Worm (Caenorhabditis elegans) whole organism, L4 larva: ENCODE data around the gene T22C8.6.

Experiments
- D1046.2 ChIP-seq: fragments of 200-800 bp; sonication (Bioruptor generic); IDR thresholded peaks from 2 replicates; pipeline ENCODE4 v1.3.6; 2022; ENCODE audit warnings: missing genetic modification characterization, missing compliant biosample characterization
- F26F4.8 ChIP-seq: fragments of 200-800 bp; sonication (Bioruptor generic); conservative IDR thresholded peaks from 2 replicates; pipeline ENCODE4 v1.3.6; 2022; ENCODE audit warnings: missing genetic modification characterization, missing compliant biosample characterization
- F37D6.2 ChIP-seq: sonication (generic microtip); optimal IDR thresholded peaks from 2 replicates; lab custom pipeline; 2016; ENCODE audit warnings: mild to moderate bottlenecking, missing genetic modification characterization, missing compliant biosample characterization
- F44E2.7 ChIP-seq: fragments of 200-800 bp; sonication (Bioruptor generic); IDR thresholded peaks from 2 replicates; pipeline ENCODE4 v2.1.2; 2022; ENCODE audit warnings: missing genetic modification characterization, missing compliant biosample characterization
- Y48G9A.11 ChIP-seq: fragments of 200-800 bp; sonication (Bioruptor generic); IDR thresholded peaks from 2 replicates; pipeline ENCODE4 v1.3.6; 2022; ENCODE audit warnings: missing genetic modification reagents, missing genetic modification characterization, missing compliant biosample characterization
- Y75B8A.6 ChIP-seq: fragments of 200-800 bp; sonication (Bioruptor generic); IDR thresholded peaks from 2 replicates; pipeline ENCODE4 v1.3.6; 2022; ENCODE audit warnings: missing genetic modification reagents, missing genetic modification characterization, missing compliant biosample characterization
- ZK337.2 ChIP-seq: fragments of 200-800 bp; sonication (Bioruptor generic); IDR thresholded peaks from 2 replicates; pipeline ENCODE4 v1.3.6; 2022; ENCODE audit warnings: missing genetic modification reagents, missing genetic modification characterization, missing compliant biosample characterization
- aha-1 ChIP-seq: fragments of 150-350 bp; peaks from one replicate; lab custom pipeline; 2014; ENCODE audit warnings: missing biosample characterization, missing genetic modification characterization
- ceh-32 ChIP-seq: sonication (generic microtip); optimal IDR thresholded peaks from 2 replicates; lab custom pipeline; 2016; ENCODE audit warnings: mild to moderate bottlenecking, missing genetic modification characterization, missing compliant biosample characterization; ENCODE audit not compliant: poor library complexity
- ceh-44 ChIP-seq: fragments of 200-800 bp; sonication (Bioruptor generic); IDR thresholded peaks from 2 replicates; pipeline ENCODE4 v1.3.6; 2022; ENCODE audit warnings: missing genetic modification reagents, missing genetic modification characterization, missing compliant biosample characterization
- ceh-82 ChIP-seq: sonication (generic microtip); optimal IDR thresholded peaks from 2 replicates; lab custom pipeline; 2017; ENCODE audit warnings: missing biosample characterization, missing genetic modification characterization
- ces-1 ChIP-seq: fragments of 150-350 bp; sonication (generic microtip); optimal IDR thresholded peaks from 4 replicates; lab custom pipeline; 2014; ENCODE audit warnings: missing biosample characterization, missing genetic modification reagents, missing genetic modification characterization
- cey-2 ChIP-seq: sonication (generic microtip); optimal IDR thresholded peaks from 3 replicates; lab custom pipeline; 2017; ENCODE audit warnings: missing genetic modification characterization, mild to moderate bottlenecking, missing compliant biosample characterization, antibody characterized with exemption, borderline replicate concordance; ENCODE audit not compliant: insufficient read depth
- daf-12 ChIP-seq: fragments of 150-350 bp; optimal IDR thresholded peaks from 2 replicates; lab custom pipeline; 2014; ENCODE audit warnings: missing biosample characterization, missing genetic modification reagents, missing genetic modification characterization
- daf-19 ChIP-seq: fragments of 200-800 bp; sonication (Bioruptor generic); conservative IDR thresholded peaks from 2 replicates; pipeline ENCODE4 v1.3.6; 2022; ENCODE audit warnings: missing genetic modification characterization, missing compliant biosample characterization
- daf-8 ChIP-seq: fragments of 200-800 bp; sonication (Bioruptor generic); IDR thresholded peaks from 2 replicates; pipeline ENCODE4 v1.3.6; 2022; ENCODE audit warnings: missing genetic modification characterization, missing compliant biosample characterization
- dmd-6 ChIP-seq: fragments of 200-800 bp; sonication (Bioruptor generic); IDR thresholded peaks from 2 replicates; pipeline ENCODE4 v1.3.6; 2022; ENCODE audit warnings: missing genetic modification reagents, missing genetic modification characterization, missing compliant biosample characterization
- duxl-1 ChIP-seq: sonication (generic microtip); optimal IDR thresholded peaks from 2 replicates; lab custom pipeline; 2016; ENCODE audit warnings: mild to moderate bottlenecking, missing genetic modification characterization, moderate library complexity, missing compliant biosample characterization; ENCODE audit not compliant: poor library complexity
- hlh-30 ChIP-seq: sonication (generic microtip); optimal IDR thresholded peaks from 2 replicates; lab custom pipeline; 2017; ENCODE audit warnings: antibody characterized with exemption, mild to moderate bottlenecking, missing genetic modification characterization, missing compliant biosample characterization; ENCODE audit not compliant: insufficient read depth
- hmg-1.1 ChIP-seq: fragments of 200-800 bp; sonication (Bioruptor generic); IDR thresholded peaks from 2 replicates; pipeline ENCODE4 v1.3.6; 2022; ENCODE audit warnings: missing genetic modification reagents, missing genetic modification characterization, missing compliant biosample characterization
- jun-1 ChIP-seq: fragments of 150-350 bp; optimal IDR thresholded peaks from 2 replicates; lab custom pipeline; 2014; ENCODE audit warnings: missing biosample characterization, missing genetic modification reagents, missing genetic modification characterization
- lin-38 ChIP-seq: fragments of 200-800 bp; sonication (Bioruptor generic); IDR thresholded peaks from 2 replicates; pipeline ENCODE4 v1.3.6; 2022; ENCODE audit warnings: missing genetic modification reagents, missing genetic modification characterization, missing compliant biosample characterization
- lsy-2 ChIP-seq, 2 experiments: fragments of 150-350 bp in 1 of 2; sonication (generic microtip) in 1 of 2; optimal IDR thresholded peaks; 2 replicates each; lab custom pipeline; 2014 to 2017; ENCODE audit warnings: missing biosample characterization in 2 of 2, missing genetic modification characterization in 2 of 2
- mxl-3 ChIP-seq: fragments of 200-800 bp; sonication (Bioruptor generic); optimal IDR thresholded peaks from 2 replicates; lab custom pipeline; 2018; ENCODE audit warnings: mild to moderate bottlenecking, missing genetic modification characterization, missing compliant biosample characterization
- nhr-11 ChIP-seq: fragments of 150-350 bp; optimal IDR thresholded peaks from 2 replicates; lab custom pipeline; 2014; ENCODE audit warnings: missing biosample characterization, missing genetic modification characterization
- nhr-28 ChIP-seq: fragments of 150-350 bp; optimal IDR thresholded peaks from 2 replicates; lab custom pipeline; 2014; ENCODE audit warnings: missing biosample characterization, missing genetic modification characterization
- nhr-41 ChIP-seq: fragments of 200-800 bp; sonication (Bioruptor generic); IDR thresholded peaks from 2 replicates; pipeline ENCODE4 v1.3.6; 2022; ENCODE audit warnings: missing genetic modification reagents, missing genetic modification characterization, missing compliant biosample characterization
- nhr-42 ChIP-seq: fragments of 200-800 bp; sonication (Bioruptor generic); IDR thresholded peaks from 2 replicates; pipeline ENCODE4 v1.3.6; 2022; ENCODE audit warnings: missing genetic modification characterization, missing compliant biosample characterization
- nhr-76 ChIP-seq: fragments of 150-350 bp; optimal IDR thresholded peaks from 2 replicates; lab custom pipeline; 2014; ENCODE audit warnings: missing biosample characterization, missing genetic modification characterization
- nhr-77 ChIP-seq: fragments of 150-350 bp; optimal IDR thresholded peaks from 2 replicates; lab custom pipeline; 2014; ENCODE audit warnings: missing biosample characterization, missing genetic modification characterization
- rbr-2 ChIP-seq: sonication (generic microtip); optimal IDR thresholded peaks from 2 replicates; lab custom pipeline; 2016; ENCODE audit warnings: missing genotype, missing genetic modification characterization, missing compliant biosample characterization
- sdz-12 ChIP-seq: fragments of 200-800 bp; sonication (Bioruptor generic); optimal IDR thresholded peaks from 2 replicates; lab custom pipeline; 2018; ENCODE audit warnings: mild to moderate bottlenecking, missing genetic modification characterization, missing compliant biosample characterization
- skn-1 ChIP-seq: fragments of 150-350 bp; optimal IDR thresholded peaks from 2 replicates; lab custom pipeline; 2014; ENCODE audit warnings: missing biosample characterization, missing genetic modification characterization
- tag-97 ChIP-seq: fragments of 200-800 bp; sonication (Bioruptor generic); IDR thresholded peaks from 2 replicates; pipeline ENCODE4 v1.3.6; 2022; ENCODE audit warnings: missing genetic modification characterization, missing compliant biosample characterization
- unc-130 ChIP-seq: sonication (generic microtip); optimal IDR thresholded peaks from 2 replicates; lab custom pipeline; 2016; ENCODE audit warnings: missing genetic modification reagents, missing genetic modification characterization, missing compliant biosample characterization
- zfp-2 ChIP-seq: sonication (generic microtip); optimal IDR thresholded peaks from 2 replicates; lab custom pipeline; 2016; ENCODE audit warnings: mild to moderate bottlenecking, missing genetic modification characterization, missing compliant biosample characterization
- zip-2 ChIP-seq: fragments of 150-350 bp; optimal IDR thresholded peaks from 2 replicates; lab custom pipeline; 2014; ENCODE audit warnings: missing biosample characterization, missing genetic modification characterization
- ztf-7 ChIP-seq: fragments of 150-350 bp; optimal IDR thresholded peaks from 2 replicates; lab custom pipeline; 2014; ENCODE audit warnings: missing biosample characterization, missing genetic modification characterization

The T22C8.6 gene

ce11 chrII:8611330-8611729 lies 18.8 kb downstream of the T22C8.6 start:
- no peak for TF ChIP-seq aha-1
- no peak for TF ChIP-seq zfp-2
- no peak for TF ChIP-seq ceh-44 (GFP tag; lab: Robert Waterston, UW)
- TF ChIP-seq zip-2 (tag; lab: Kevin White, UChicago): no peak
- TF ChIP-seq sdz-12 (GFP tag; lab: Kevin White, UChicago): no peak
- TF ChIP-seq hlh-30 (tag; lab: Kevin White, UChicago): no peak
- no peak for TF ChIP-seq nhr-28 (tag; lab: Kevin White, UChicago)
- TF ChIP-seq D1046.2 (GFP tag; lab: Robert Waterston, UW): no peak
- TF ChIP-seq duxl-1 (tag; lab: Kevin White, UChicago): no peak
- TF ChIP-seq F44E2.7: no peak
- no peak for TF ChIP-seq jun-1 (tag; lab: Kevin White, UChicago)
- TF ChIP-seq rbr-2 (tag; lab: Kevin White, UChicago): no peak

ce11 chrII:8610585-8610984 lies 19.5 kb downstream of the T22C8.6 start:
- TF ChIP-seq cey-2 (tag; lab: Kevin White, UChicago): no peak
- TF ChIP-seq ceh-82 (tag; lab: Kevin White, UChicago): no peak
- no peak for TF ChIP-seq ceh-32
- TF ChIP-seq Y48G9A.11 (GFP tag; lab: Robert Waterston, UW): no peak
- no peak for TF ChIP-seq aha-1
- no peak for TF ChIP-seq F37D6.2 (tag; lab: Kevin White, UChicago)
- no peak for TF ChIP-seq nhr-76 (tag; lab: Kevin White, UChicago)
- TF ChIP-seq lin-38 (GFP tag; lab: Robert Waterston, UW): no peak
- TF ChIP-seq daf-8 (GFP tag; lab: Robert Waterston, UW): no peak
- TF ChIP-seq ces-1 (GFP tag; lab: Kevin White, UChicago): no peak
- TF ChIP-seq ztf-7 (tag; lab: Kevin White, UChicago): no peak
- TF ChIP-seq dmd-6 (GFP tag; lab: Robert Waterston, UW): no peak
- TF ChIP-seq F26F4.8 (GFP tag; lab: Robert Waterston, UW): no peak
- TF ChIP-seq nhr-77 (tag; lab: Kevin White, UChicago): no peak
- no peak for TF ChIP-seq D1046.2 (GFP tag; lab: Robert Waterston, UW)
- TF ChIP-seq mxl-3 (GFP tag; lab: Kevin White, UChicago): no peak
- TF ChIP-seq, all 104 proteins: peak for 0

ce11 chrII:8610085-8610484 lies 20.0 kb downstream of the T22C8.6 start, which contains the start of gene F28C6.9:
TSS of gene F28C6.9 (minus strand) at chrII:8610185.
- TF ChIP-seq daf-12 (tag; lab: Kevin White, UChicago): no peak
- no peak for TF ChIP-seq ZK337.2 (GFP tag; lab: Robert Waterston, UW)
- TF ChIP-seq rbr-2 (tag; lab: Kevin White, UChicago): no peak
- TF ChIP-seq duxl-1 (tag; lab: Kevin White, UChicago): no peak
- no peak for TF ChIP-seq ces-1 (GFP tag; lab: Kevin White, UChicago)
- TF ChIP-seq skn-1 (tag; lab: Kevin White, UChicago): no peak
- no peak for TF ChIP-seq nhr-42 (GFP tag; lab: Robert Waterston, UW)
- no peak for TF ChIP-seq unc-130 (GFP tag; lab: Kevin White, UChicago)
- TF ChIP-seq hmg-1.1 (GFP tag; lab: Robert Waterston, UW): no peak
- no peak for TF ChIP-seq Y75B8A.6 (GFP tag; lab: Robert Waterston, UW)
- no peak for TF ChIP-seq F44E2.7
- no peak for TF ChIP-seq zip-2 (tag; lab: Kevin White, UChicago)
- TF ChIP-seq lsy-2 (tag; optimal IDR thresholded peaks at IDR 0.05; lab: Kevin White, UChicago): no peak
- no peak for TF ChIP-seq daf-8 (GFP tag; lab: Robert Waterston, UW)
- no peak for TF ChIP-seq nhr-41 (GFP tag; lab: Robert Waterston, UW)
- TF ChIP-seq daf-19 (GFP tag; lab: Robert Waterston, UW): no peak
- TF ChIP-seq tag-97 (GFP tag; lab: Robert Waterston, UW): no peak
- TF ChIP-seq nhr-11 (tag; lab: Kevin White, UChicago): no peak
